Fruit fly (Drosophila melanogaster) whole organism, adult: ENCODE measurements around the gene Lint-O.

ENCODE experiments used
- CG11617 ChIP-seq: fragments of 200-800 bp; sonication (Bioruptor generic); optimal IDR thresholded peaks from 2 replicates; lab custom pipeline; 2017; ENCODE audit warnings: mild to moderate bottlenecking, missing biosample characterization, missing genetic modification reagents, missing genetic modification characterization
- CG12768 ChIP-seq: fragments of 200-800 bp; sonication (Bioruptor generic); optimal IDR thresholded peaks from 2 replicates; lab custom pipeline; 2017; ENCODE audit warnings: missing biosample characterization, missing genetic modification characterization, mild to moderate bottlenecking, moderate library complexity, missing genetic modification reagents
- CG14711 ChIP-seq: fragments of 200-800 bp; sonication (Bioruptor generic); optimal IDR thresholded peaks from 2 replicates; lab custom pipeline; 2018; ENCODE audit warnings: missing biosample characterization, mild to moderate bottlenecking, missing genetic modification characterization, moderate library complexity
- CG1620 ChIP-seq: fragments of 200-800 bp; sonication (Bioruptor generic); optimal IDR thresholded peaks from 2 replicates; lab custom pipeline; 2016; ENCODE audit warnings: missing biosample characterization, missing genetic modification characterization
- CG33017 ChIP-seq: fragments of 200-800 bp; sonication (Bioruptor generic); optimal IDR thresholded peaks from 2 replicates; lab custom pipeline; 2018; ENCODE audit warnings: missing biosample characterization, mild to moderate bottlenecking, missing genetic modification characterization, moderate library complexity
- CG5204 ChIP-seq: fragments of 200-800 bp; sonication (Bioruptor generic); optimal IDR thresholded peaks from 2 replicates; lab custom pipeline; 2016; ENCODE audit warnings: missing biosample characterization, missing genetic modification characterization
- CG7045 ChIP-seq: fragments of 200-800 bp; sonication (Bioruptor generic); optimal IDR thresholded peaks from 2 replicates; lab custom pipeline; 2017; ENCODE audit warnings: missing biosample characterization, mild to moderate bottlenecking, missing genetic modification characterization
- CG7101 ChIP-seq: fragments of 200-800 bp; sonication (Bioruptor generic); optimal IDR thresholded peaks from 2 replicates; lab custom pipeline; 2018; ENCODE audit warnings: missing biosample characterization, mild to moderate bottlenecking, missing genetic modification characterization, moderate library complexity
- Clk ChIP-seq: fragments of 200-800 bp; sonication (Bioruptor generic); optimal IDR thresholded peaks from 2 replicates; lab custom pipeline; 2017; ENCODE audit warnings: missing biosample characterization, missing genetic modification characterization
- Crg-1 ChIP-seq: fragments of 200-800 bp; sonication (Bioruptor generic); optimal IDR thresholded peaks from 2 replicates; lab custom pipeline; 2016; ENCODE audit warnings: missing biosample characterization, missing genetic modification characterization
- Hr96 ChIP-seq: fragments of 200-800 bp; sonication (Bioruptor generic); optimal IDR thresholded peaks from 2 replicates; lab custom pipeline; 2016; ENCODE audit warnings: missing biosample characterization, missing genetic modification characterization
- Mnt ChIP-seq: fragments of 200-800 bp; sonication (Bioruptor generic); optimal IDR thresholded peaks from 2 replicates; lab custom pipeline; 2016; ENCODE audit warnings: missing biosample characterization, mild to moderate bottlenecking, missing genetic modification characterization
- bab1 ChIP-seq: fragments of 200-800 bp; sonication (Bioruptor generic); optimal IDR thresholded peaks from 3 replicates; lab custom pipeline; 2019; ENCODE audit warnings: missing biosample characterization, mild to moderate bottlenecking, missing genetic modification characterization, moderate library complexity
- cic ChIP-seq: fragments of 200-800 bp; sonication (Bioruptor generic); optimal IDR thresholded peaks from 2 replicates; lab custom pipeline; 2017; ENCODE audit warnings: missing biosample characterization, mild to moderate bottlenecking, missing genetic modification characterization, moderate library complexity
- cnc ChIP-seq, 2 experiments: fragments of >200 bp; optimal IDR thresholded peaks; 2 replicates each; lab custom pipeline; 2017
- kay ChIP-seq: fragments of 200-800 bp; sonication (Bioruptor generic); peaks from one replicate; lab custom pipeline; 2016; ENCODE audit warnings: missing biosample characterization, missing genetic modification characterization, borderline replicate concordance
- ovo ChIP-seq: fragments of 200-800 bp; sonication (Bioruptor generic); optimal IDR thresholded peaks from 2 replicates; lab custom pipeline; 2016; ENCODE audit warnings: missing biosample characterization, missing genetic modification characterization
- pad ChIP-seq: fragments of 200-800 bp; sonication (Bioruptor generic); optimal IDR thresholded peaks from 3 replicates; lab custom pipeline; 2017; ENCODE audit warnings: missing biosample characterization, missing genetic modification characterization, mild to moderate bottlenecking, moderate library complexity, missing genetic modification reagents
- tj ChIP-seq: fragments of 200-800 bp; sonication (Bioruptor generic); optimal IDR thresholded peaks from 3 replicates; lab custom pipeline; 2017; ENCODE audit warnings: missing biosample characterization, mild to moderate bottlenecking, missing genetic modification characterization, moderate library complexity
- toe ChIP-seq: fragments of 200-800 bp; sonication (Bioruptor generic); optimal IDR thresholded peaks from 2 replicates; lab custom pipeline; 2016; ENCODE audit warnings: missing biosample characterization, missing genetic modification characterization

Gene Lint-O

DNA sequence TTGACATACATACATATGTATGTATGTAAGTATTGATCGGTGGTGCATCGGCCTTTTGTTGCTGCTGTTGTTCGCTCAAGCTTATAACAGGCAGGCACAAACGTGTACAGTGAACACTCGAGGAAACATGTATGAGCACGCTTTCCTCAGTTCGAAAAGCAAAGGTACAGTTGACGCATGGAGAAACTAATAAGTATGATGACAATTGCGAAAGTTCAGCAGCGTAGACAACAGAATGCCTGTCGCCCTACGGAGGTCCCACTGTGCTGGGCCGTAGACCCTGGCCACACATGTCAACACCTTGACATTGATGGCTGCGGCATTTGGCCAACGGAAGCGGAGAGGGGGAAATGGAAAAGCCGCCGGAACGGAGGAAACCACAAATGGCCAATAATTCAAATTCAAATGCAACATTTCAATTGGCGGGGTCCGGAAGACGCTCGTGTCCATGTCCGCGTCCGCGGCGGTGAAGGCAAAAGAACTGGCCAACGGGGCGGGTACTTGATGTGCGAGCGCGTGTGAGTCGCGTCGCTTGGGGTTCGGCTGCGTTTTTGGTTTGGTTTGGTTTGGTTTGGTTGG is 9.7 kb downstream of the Lint-O start, which contains the start of gene CG2681:
CG2681 (plus strand) TSS at position 529 of the 579 bp plus-strand sequence.
- TF ChIP-seq Clk (GFP tag; lab: Kevin White, UChicago) (no peak), cic (GFP tag; lab: Kevin White, UChicago) (no peak), cnc (optimal IDR thresholded peaks at IDR 0.05; lab: Kevin White, UChicago) (no peak), bab1 (GFP tag; lab: Kevin White, UChicago) (no peak), tj (GFP tag; lab: Kevin White, UChicago) (no peak), CG11617 (GFP tag; lab: Kevin White, UChicago) (peak; percentile 7), CG7045 (GFP tag; lab: Kevin White, UChicago) (no peak), CG12768 (GFP tag; lab: Kevin White, UChicago) (no peak), CG7101 (tag; lab: Kevin White, UChicago) (peak; percentile 42), kay (GFP tag; lab: Kevin White, UChicago) (no peak), CG5204 (GFP tag; lab: Kevin White, UChicago) (no peak), CG33017 (tag; lab: Kevin White, UChicago) (no peak), Hr96 (GFP tag; lab: Kevin White, UChicago) (peak; percentile 18), Mnt (GFP tag; lab: Kevin White, UChicago) (peak; percentile 44), CG14711 (tag; lab: Kevin White, UChicago) (no peak), ovo (no peak), CG1620 (GFP tag; lab: Kevin White, UChicago) (no peak), Crg-1 (GFP tag; lab: Kevin White, UChicago) (peak; percentile 9), toe (GFP tag; lab: Kevin White, UChicago) (peak; percentile 17), pad (GFP tag; lab: Kevin White, UChicago) (peak; percentile 1)

DNA sequence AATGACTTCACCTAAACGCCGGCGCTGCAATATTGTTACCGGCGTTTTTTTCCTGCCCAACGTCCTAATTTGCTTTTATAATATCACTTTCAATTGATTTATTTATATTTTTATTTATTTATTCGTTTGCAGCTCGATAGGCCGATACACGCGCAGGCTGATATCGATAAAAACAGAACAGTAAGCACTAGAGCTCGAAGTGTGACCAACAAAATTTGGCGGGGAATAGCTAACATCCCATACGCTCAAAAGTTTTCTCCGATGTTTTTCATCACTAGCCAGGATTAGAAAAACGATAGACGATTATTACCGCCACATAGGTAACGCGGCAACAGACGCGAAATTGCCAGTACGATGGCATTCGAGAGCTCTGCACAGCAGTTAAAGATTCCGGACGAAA is 15.3 kb downstream of the Lint-O start, which contains the start of the genes CG2685 and CG2694:
CG2685 (minus strand) TSS at position 185 of the 400 bp plus-strand sequence.
CG2694 (plus strand) TSS at position 304 of the 400 bp plus-strand sequence.
- TF ChIP-seq CG1620 (GFP tag; lab: Kevin White, UChicago): peak; percentile 0
- TF ChIP-seq pad (GFP tag; lab: Kevin White, UChicago): peak; percentile 9
- peak; percentile 20 for TF ChIP-seq CG7101 (tag; lab: Kevin White, UChicago)
- peak; percentile 45 for TF ChIP-seq Mnt (GFP tag; lab: Kevin White, UChicago)
- TF ChIP-seq CG33017 (tag; lab: Kevin White, UChicago): no peak
- peak; percentile 20 for TF ChIP-seq bab1 (GFP tag; lab: Kevin White, UChicago)
- no peak for TF ChIP-seq cic (GFP tag; lab: Kevin White, UChicago)
- no peak for TF ChIP-seq CG5204 (GFP tag; lab: Kevin White, UChicago)

DNA sequence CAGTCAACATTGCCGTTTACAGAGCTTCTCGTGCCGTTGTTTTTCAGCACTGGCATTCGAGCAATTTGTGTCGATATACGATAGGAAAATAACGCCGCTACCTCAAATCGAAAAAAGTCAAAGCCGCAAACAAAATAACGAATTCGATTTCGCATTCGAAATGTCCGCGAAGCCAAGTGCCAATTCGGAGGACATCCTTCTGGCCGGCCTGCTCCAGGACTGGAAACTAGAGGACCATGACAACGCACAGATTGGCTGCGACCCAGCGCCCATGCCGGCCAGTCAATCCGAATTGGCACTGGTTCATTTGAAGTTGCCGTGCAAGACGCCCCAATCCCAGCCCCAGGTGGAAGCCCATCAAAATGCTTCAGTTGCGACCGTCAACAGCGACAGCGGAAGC is 16.2 kb downstream of the Lint-O start:
- TF ChIP-seq tj (GFP tag; lab: Kevin White, UChicago) (peak; percentile 12), pad (GFP tag; lab: Kevin White, UChicago) (peak; percentile 34), CG1620 (GFP tag; lab: Kevin White, UChicago) (peak; percentile 7), CG33017 (tag; lab: Kevin White, UChicago) (no peak), CG7045 (GFP tag; lab: Kevin White, UChicago) (no peak), Crg-1 (GFP tag; lab: Kevin White, UChicago) (peak; percentile 1), CG14711 (tag; lab: Kevin White, UChicago) (peak; percentile 15), CG7101 (tag; lab: Kevin White, UChicago) (no peak), bab1 (GFP tag; lab: Kevin White, UChicago) (peak; percentile 90), CG11617 (GFP tag; lab: Kevin White, UChicago) (peak; percentile 29)

DNA sequence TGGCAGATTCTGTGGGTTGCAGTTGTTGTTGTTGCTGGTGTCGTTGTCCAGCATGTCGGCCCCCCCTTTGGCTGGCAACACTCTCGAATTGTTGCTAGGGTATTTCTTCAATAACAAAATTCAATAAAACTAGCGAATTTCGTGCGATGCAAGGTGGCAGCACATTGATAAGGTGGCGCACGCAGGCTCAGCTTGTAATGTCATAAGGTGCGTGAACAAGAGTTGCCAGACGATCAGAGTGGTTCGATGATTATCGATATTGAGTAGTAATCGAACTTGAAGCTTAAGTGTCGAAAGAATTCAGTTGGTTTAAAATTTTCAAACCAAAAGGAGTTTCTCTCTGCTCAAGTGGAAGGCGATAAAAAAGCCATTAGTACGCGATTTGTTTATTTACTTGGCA is 21.6 kb downstream of the Lint-O start, which contains the start of gene CG2701:
CG2701 (minus strand) TSS at position 206 of the 400 bp plus-strand sequence.
- TF ChIP-seq cnc (optimal IDR thresholded peaks at IDR 0.05; lab: Kevin White, UChicago) (no peak), Crg-1 (GFP tag; lab: Kevin White, UChicago) (no peak), CG1620 (GFP tag; lab: Kevin White, UChicago) (peak; percentile 19), bab1 (GFP tag; lab: Kevin White, UChicago) (peak; percentile 72), Mnt (GFP tag; lab: Kevin White, UChicago) (peak; percentile 40), Hr96 (GFP tag; lab: Kevin White, UChicago) (no peak), CG5204 (GFP tag; lab: Kevin White, UChicago) (no peak), kay (GFP tag; lab: Kevin White, UChicago) (no peak), CG12768 (GFP tag; lab: Kevin White, UChicago) (no peak), toe (GFP tag; lab: Kevin White, UChicago) (no peak)

DNA sequence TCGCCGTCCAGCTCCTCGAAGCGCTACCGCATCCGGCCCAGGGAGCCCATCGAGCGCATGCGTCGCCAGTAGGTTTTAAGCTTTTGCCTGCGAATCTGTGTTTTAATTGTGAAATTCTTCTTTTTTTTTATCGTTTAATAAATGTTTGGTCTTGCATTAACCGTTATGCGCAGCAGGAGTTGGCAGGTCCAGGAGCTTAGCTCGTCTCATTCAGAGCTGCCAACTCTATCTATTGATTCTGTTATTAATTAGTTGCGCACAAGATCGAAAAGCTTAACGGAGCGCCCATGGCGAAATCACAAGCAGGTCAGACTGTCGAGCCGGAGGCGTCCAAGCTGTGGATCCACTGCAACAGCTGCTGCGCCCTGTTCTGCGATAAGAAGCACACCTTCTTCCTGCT is 27.9 kb downstream of the Lint-O start, which contains the start of gene vilya:
vilya (plus strand) TSS at position 259 of the 400 bp plus-strand sequence.
- TF ChIP-seq kay (GFP tag; lab: Kevin White, UChicago): no peak
- no peak for TF ChIP-seq CG7101 (tag; lab: Kevin White, UChicago)
- TF ChIP-seq Clk (GFP tag; lab: Kevin White, UChicago): no peak
- TF ChIP-seq CG7045 (GFP tag; lab: Kevin White, UChicago): no peak
- no peak for TF ChIP-seq CG11617 (GFP tag; lab: Kevin White, UChicago)
- TF ChIP-seq cic (GFP tag; lab: Kevin White, UChicago): no peak
- no peak for TF ChIP-seq tj (GFP tag; lab: Kevin White, UChicago)
- TF ChIP-seq Mnt (GFP tag; lab: Kevin White, UChicago): no peak
- TF ChIP-seq cnc (optimal IDR thresholded peaks at IDR 0.05; lab: Kevin White, UChicago): no peak
- no peak for TF ChIP-seq CG12768 (GFP tag; lab: Kevin White, UChicago)
- no peak for TF ChIP-seq CG1620 (GFP tag; lab: Kevin White, UChicago)
